Worm (Caenorhabditis elegans): Measurements from ENCODE around the gene F40F12.3.
A peak's percentile ranks its signal among the peaks of the same experiment; 100 is the strongest.

F40F12.3 gene

ce11 chrIII:9956665-9957401 lies 36.2 kb upstream of the F40F12.3 start, which contains the start of gene alx-1 (continued):
- TF ChIP-seq mab-9 (GFP tag; IDR thresholded peaks at IDR 0.05): no peak
- no peak for TF ChIP-seq mep-1 (tag; optimal IDR thresholded peaks at IDR 0.05)
- TF ChIP-seq snu-23 (GFP tag; optimal IDR thresholded peaks at IDR 0.05): no peak
- no peak for TF ChIP-seq nhr-12 (tag; optimal IDR thresholded peaks at IDR 0.05)
- TF ChIP-seq ceh-8 (GFP tag; optimal IDR thresholded peaks at IDR 0.05): no peak
- no peak for TF ChIP-seq vab-15 (tag; optimal IDR thresholded peaks at IDR 0.05)

ce11 chrIII:9956123-9956522 lies 35.5 kb upstream of the F40F12.3 start, which contains the start of gene mog-1:
mog-1 (minus strand) TSS chrIII:9956215.
- TF ChIP-seq F16B12.6 (tag; optimal IDR thresholded peaks at IDR 0.05) (no peak), blmp-1 (tag; optimal IDR thresholded peaks at IDR 0.05) (peak; percentile 2), skn-1 (tag; optimal IDR thresholded peaks at IDR 0.05) (peak; percentile 18), fkh-8 (tag; optimal IDR thresholded peaks at IDR 0.05) (no peak), nhr-77 (tag; optimal IDR thresholded peaks at IDR 0.05) (no peak), xbp-1 (tag; optimal IDR thresholded peaks at IDR 0.05) (no peak), ztf-11 (tag; optimal IDR thresholded peaks at IDR 0.05) (no peak), dpl-1 (GFP tag; optimal IDR thresholded peaks at IDR 0.05) (peak in 1 of 3 experiments; percentile 50), lsy-2 (tag; optimal IDR thresholded peaks at IDR 0.05) (peak in 1 of 2 experiments; percentile 64), efl-1 (optimal IDR thresholded peaks at IDR 0.05) (peak; percentile 7 to 19), efl-1 (GFP tag; optimal IDR thresholded peaks at IDR 0.05 in 1 of 2) (peak; percentile 43 to 51), snu-23 (GFP tag; optimal IDR thresholded peaks at IDR 0.05) (peak; percentile 17), lin-35 (GFP tag; optimal IDR thresholded peaks at IDR 0.05) (peak in 1 of 2 experiments; percentile 16), lin-14 (GFP tag; optimal IDR thresholded peaks at IDR 0.05) (peak; percentile 30)

ce11 chrIII:9951864-9952263 lies 31.2 kb upstream of the F40F12.3 start, which contains the start of gene K03H1.11:
K03H1.11 (minus strand) TSS chrIII:9951964.
- TF ChIP-seq C04F5.9 (tag; optimal IDR thresholded peaks at IDR 0.05) (no peak), efl-1 (optimal IDR thresholded peaks at IDR 0.05) (no peak), efl-1 (GFP tag; optimal IDR thresholded peaks at IDR 0.05 in 1 of 2) (no peak), elt-2 (tag; optimal IDR thresholded peaks at IDR 0.05) (no peak), unc-98 (GFP tag; IDR thresholded peaks at IDR 0.05) (no peak), mdl-1 (tag; optimal IDR thresholded peaks at IDR 0.05) (no peak), dsc-1 (tag; optimal IDR thresholded peaks at IDR 0.05) (no peak), ceh-63 (GFP tag; optimal IDR thresholded peaks at IDR 0.05) (no peak), nhr-28 (tag; optimal IDR thresholded peaks at IDR 0.05) (no peak), fos-1 (tag; optimal IDR thresholded peaks at IDR 0.05) (no peak), sup-37 (GFP tag; optimal IDR thresholded peaks at IDR 0.05) (no peak), lin-15B (tag; optimal IDR thresholded peaks at IDR 0.05) (no peak), pqm-1 (tag; optimal IDR thresholded peaks at IDR 0.05) (no peak), isw-1 (GFP tag; IDR thresholded peaks at IDR 0.05) (no peak), snu-23 (GFP tag; optimal IDR thresholded peaks at IDR 0.05) (no peak), vab-15 (tag; optimal IDR thresholded peaks at IDR 0.05) (no peak), nhr-76 (tag; optimal IDR thresholded peaks at IDR 0.05) (no peak)

- TF ChIP-seq sup-37 (GFP tag; optimal IDR thresholded peaks at IDR 0.05) (no peak), efl-1 (optimal IDR thresholded peaks at IDR 0.05) (no peak), efl-1 (GFP tag; optimal IDR thresholded peaks at IDR 0.05 in 1 of 2) (peak in 1 of 2 experiments; percentile 30)
Observed at ce11 chrIII:9950244-9950643, 29.6 kb upstream of the F40F12.3 start, which contains the start of gene K03H1.13. K03H1.13 (minus strand) TSS chrIII:9950344.

- TF ChIP-seq nhr-76 (tag; optimal IDR thresholded peaks at IDR 0.05): no peak
- TF ChIP-seq ces-1 (GFP tag; optimal IDR thresholded peaks at IDR 0.05): no peak
- TF ChIP-seq dpl-1 (GFP tag; optimal IDR thresholded peaks at IDR 0.05): peak; percentile 43 to 80 (median 67)
- TF ChIP-seq F16B12.6 (tag; optimal IDR thresholded peaks at IDR 0.05): peak; percentile 74
- peak; percentile 63 for TF ChIP-seq lin-15B (tag; optimal IDR thresholded peaks at IDR 0.05)
- TF ChIP-seq lin-35 (GFP tag; optimal IDR thresholded peaks at IDR 0.05): peak; percentile 1 to 84
- peak; percentile 64 to 69 for TF ChIP-seq efl-1 (optimal IDR thresholded peaks at IDR 0.05)
- TF ChIP-seq efl-1 (GFP tag; optimal IDR thresholded peaks at IDR 0.05 in 1 of 2): peak; percentile 81 to 97
Observed at ce11 chrIII:9946806-9947419, 26.2 kb upstream of the F40F12.3 start, which contains the start of gene K03H1.7. K03H1.7 (plus strand) TSS chrIII:9947405.
